1 fruit fly cellular context compared by ENCODE assay signal in the genomic region with DNA sequence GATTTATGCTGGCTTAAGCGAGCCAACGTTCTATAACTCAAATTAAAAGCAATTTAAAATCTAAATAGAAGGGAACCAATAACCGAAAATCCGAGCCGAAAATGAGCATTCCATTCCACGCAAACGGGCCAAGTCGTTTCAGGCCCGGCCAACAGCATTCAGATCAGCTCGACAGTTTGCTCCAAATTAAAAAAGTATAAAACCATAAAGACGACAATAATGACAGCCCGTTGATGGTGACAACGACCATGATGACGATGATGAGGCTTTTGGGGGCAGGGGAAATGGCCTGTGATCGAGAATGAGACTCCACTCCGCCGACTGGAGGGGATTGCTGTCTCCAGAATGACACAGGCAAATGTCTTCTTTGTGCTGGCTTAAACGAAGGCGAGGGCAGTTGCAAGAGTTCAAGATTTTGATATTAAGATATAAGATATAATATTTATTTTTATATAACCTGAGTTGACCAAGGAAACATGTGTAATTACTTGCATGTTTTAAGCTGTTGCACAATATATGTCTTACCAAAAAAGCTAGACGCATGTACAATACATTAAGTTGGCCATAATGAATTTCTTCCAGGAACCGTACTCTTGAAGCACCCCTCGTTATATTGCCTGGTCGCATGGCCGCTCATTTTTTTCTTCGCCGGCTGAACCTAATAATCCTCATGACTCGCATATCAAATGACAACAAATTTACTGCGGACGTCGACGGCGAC.
TF ChIP-seq lines count a peak whose summit lies in the region.

No protein-coding gene starts in this region.

TF ChIP-seq in whole organism, embryonic, 481 proteins besides CTCF, POLR2A, EP300 and RAD21 (continued from another document):
- TF ChIP-seq oc (tag; optimal IDR thresholded peaks at IDR 0.05; lab: Kevin White, UChicago) = peak; percentile 52
- peak; percentile 5 for TF ChIP-seq CG5245 (GFP tag; optimal IDR thresholded peaks at IDR 0.05; lab: Kevin White, UChicago)
- peak; percentile 6 for TF ChIP-seq tap (tag; optimal IDR thresholded peaks at IDR 0.05; lab: Kevin White, UChicago)
- TF ChIP-seq HHEX (GFP tag; optimal IDR thresholded peaks at IDR 0.05; lab: Kevin White, UChicago) = no peak
- TF ChIP-seq CG7357 (GFP tag; IDR thresholded peaks at IDR 0.05; lab: Robert Waterston, UW) = 0 out of 3 replicates have a peak, but pooled peaks have one; percentile 27
- peak; percentile 66 for TF ChIP-seq CG2712 (tag; optimal IDR thresholded peaks at IDR 0.05; lab: Kevin White, UChicago)
- no peak for TF ChIP-seq CG11696 (GFP tag; IDR thresholded peaks at IDR 0.05; lab: Robert Waterston, UW)
- no peak for TF ChIP-seq CG10147 (GFP tag; optimal IDR thresholded peaks at IDR 0.05; lab: Kevin White, UChicago)
- TF ChIP-seq scrt (GFP tag; optimal IDR thresholded peaks at IDR 0.05; lab: Kevin White, UChicago) = peak; percentile 10
- TF ChIP-seq luna (GFP tag; optimal IDR thresholded peaks at IDR 0.05; lab: Kevin White, UChicago) = no peak
- TF ChIP-seq lilli (GFP tag; optimal IDR thresholded peaks at IDR 0.05; lab: Kevin White, UChicago) = no peak
- peak; percentile 60 for TF ChIP-seq CG31441 (GFP tag; IDR thresholded peaks at IDR 0.05; lab: Robert Waterston, UW)
- peak; percentile 21 for TF ChIP-seq Usf (GFP tag; optimal IDR thresholded peaks at IDR 0.05; lab: Kevin White, UChicago)
- TF ChIP-seq D (optimal IDR thresholded peaks at IDR 0.05; lab: Kevin White, UChicago) = no peak
- peak; percentile 35 for TF ChIP-seq D (GFP tag; optimal IDR thresholded peaks at IDR 0.05; lab: Kevin White, UChicago)
- no peak for TF ChIP-seq sens-2 (GFP tag; IDR thresholded peaks at IDR 0.05; lab: Robert Waterston, UW)
- TF ChIP-seq trem (tag; optimal IDR thresholded peaks at IDR 0.05; lab: Kevin White, UChicago) = peak; percentile 31
- TF ChIP-seq lov (optimal IDR thresholded peaks at IDR 0.05; lab: Kevin White, UChicago) = no peak
- TF ChIP-seq lov (GFP tag; IDR thresholded peaks at IDR 0.05; lab: Robert Waterston, UW) = peak; percentile 26; the same call in 1 of the 3 replicates
- peak; percentile 41 for TF ChIP-seq CG6254 (GFP tag; optimal IDR thresholded peaks at IDR 0.05; lab: Kevin White, UChicago)
- no peak for TF ChIP-seq CG14965 (GFP tag; optimal IDR thresholded peaks at IDR 0.05; lab: Kevin White, UChicago; ENCODE audit: borderline replicate concordance)
- no peak for TF ChIP-seq CG16813 (GFP tag; IDR thresholded peaks at IDR 0.05; lab: Robert Waterston, UW; ENCODE audit: partially characterized antibody)
- TF ChIP-seq croc (GFP tag; conservative IDR thresholded peaks at IDR 0.05; lab: Robert Waterston, UW) = 0 out of 3 replicates have a peak, but pooled peaks have one; percentile 17
- TF ChIP-seq CG15696 (tag; optimal IDR thresholded peaks at IDR 0.05; lab: Kevin White, UChicago) = peak; percentile 53
- TF ChIP-seq CG17361 (GFP tag; IDR thresholded peaks at IDR 0.05; lab: Robert Waterston, UW) = 0 out of 3 replicates have a peak, but pooled peaks have one; percentile 19
- TF ChIP-seq bcd (GFP tag; optimal IDR thresholded peaks at IDR 0.05; lab: Kevin White, UChicago) = peak; percentile 25
- no peak for TF ChIP-seq ap (GFP tag; IDR thresholded peaks at IDR 0.05; lab: Robert Waterston, UW)
